Worm (Caenorhabditis elegans) whole organism, mixed stage, embryonic: ENCODE data around the gene C24D10.5.

ENCODE experiments used
- M03D4.4 ChIP-seq: sonication (generic microtip); optimal IDR thresholded peaks from 2 replicates; lab custom pipeline; 2017; ENCODE audit warnings: mild to moderate bottlenecking, missing genetic modification characterization, missing compliant biosample characterization
- blmp-1 ChIP-seq: fragments of 150-350 bp; optimal IDR thresholded peaks from 2 replicates; lab custom pipeline; 2014; ENCODE audit warnings: missing biosample characterization, missing genetic modification characterization
- ceh-39 ChIP-seq: fragments of 150-350 bp; optimal IDR thresholded peaks from 2 replicates; lab custom pipeline; 2014; ENCODE audit warnings: missing biosample characterization, missing genetic modification characterization
- ceh-43 ChIP-seq: fragments of 200-800 bp; sonication (Bioruptor generic); optimal IDR thresholded peaks from 2 replicates; lab custom pipeline; 2018; ENCODE audit warnings: mild to moderate bottlenecking, missing genetic modification characterization, moderate library complexity, missing compliant biosample characterization
- ces-1 ChIP-seq: fragments of 150-350 bp; optimal IDR thresholded peaks from 2 replicates; lab custom pipeline; 2014; ENCODE audit warnings: missing biosample characterization, missing genetic modification reagents, missing genetic modification characterization
- cnd-1 ChIP-seq: fragments of 200-800 bp; sonication (Bioruptor generic); optimal IDR thresholded peaks from 2 replicates; lab custom pipeline; 2018; ENCODE audit warnings: mild to moderate bottlenecking, missing genetic modification characterization, missing compliant biosample characterization
- drap-1 ChIP-seq: fragments of 200-800 bp; sonication (Bioruptor generic); optimal IDR thresholded peaks from 3 replicates; lab custom pipeline; 2018; ENCODE audit warnings: mild to moderate bottlenecking, missing genetic modification characterization, missing compliant biosample characterization
- elt-1 ChIP-seq: sonication (generic microtip); optimal IDR thresholded peaks from 2 replicates; lab custom pipeline; 2017; ENCODE audit warnings: missing genetic modification characterization, mild to moderate bottlenecking, missing compliant biosample characterization, antibody characterized with exemption, moderate library complexity, borderline replicate concordance; ENCODE audit not compliant: insufficient read depth
- elt-3 ChIP-seq: fragments of 150-350 bp; optimal IDR thresholded peaks from 2 replicates; lab custom pipeline; 2014; ENCODE audit warnings: missing biosample characterization, missing genetic modification characterization
- flh-1 ChIP-seq: fragments of 200-800 bp; sonication (Bioruptor generic); optimal IDR thresholded peaks from 2 replicates; lab custom pipeline; 2018; ENCODE audit warnings: mild to moderate bottlenecking, missing genetic modification characterization, moderate library complexity, missing compliant biosample characterization
- ham-2 ChIP-seq: fragments of 200-800 bp; sonication (Bioruptor generic); optimal IDR thresholded peaks from 2 replicates; lab custom pipeline; 2018; ENCODE audit warnings: mild to moderate bottlenecking, missing genetic modification characterization, missing compliant biosample characterization
- lin-13 ChIP-seq: fragments of 150-350 bp; optimal IDR thresholded peaks from 2 replicates; lab custom pipeline; 2014; ENCODE audit warnings: missing biosample characterization, missing genetic modification characterization
- lsy-2 ChIP-seq: fragments of 150-350 bp; optimal IDR thresholded peaks from 2 replicates; lab custom pipeline; 2014; ENCODE audit warnings: missing biosample characterization, missing genetic modification characterization
- mab-5 ChIP-seq: fragments of 150-350 bp; optimal IDR thresholded peaks from 2 replicates; lab custom pipeline; 2014; ENCODE audit warnings: missing biosample characterization, missing genetic modification characterization
- mep-1 ChIP-seq: fragments of 150-350 bp; optimal IDR thresholded peaks from 2 replicates; lab custom pipeline; 2017; ENCODE audit warnings: missing biosample characterization, missing genetic modification reagents, missing genetic modification characterization, inconsistent platforms
- mls-2 ChIP-seq: sonication (generic microtip); optimal IDR thresholded peaks from 2 replicates; lab custom pipeline; 2016; ENCODE audit warnings: mild to moderate bottlenecking, missing genetic modification characterization, moderate library complexity, missing compliant biosample characterization
- nhr-12 ChIP-seq: fragments of 150-350 bp; optimal IDR thresholded peaks from 2 replicates; lab custom pipeline; 2014; ENCODE audit warnings: missing biosample characterization, missing genetic modification characterization
- nhr-2 ChIP-seq: fragments of 150-350 bp; optimal IDR thresholded peaks from 2 replicates; lab custom pipeline; 2014; ENCODE audit warnings: missing biosample characterization, missing genetic modification characterization
- nhr-237 ChIP-seq: fragments of 150-350 bp; optimal IDR thresholded peaks from 2 replicates; lab custom pipeline; 2014; ENCODE audit warnings: missing biosample characterization, missing genetic modification characterization
- pha-4 ChIP-seq: fragments of 150-350 bp; optimal IDR thresholded peaks from 2 replicates; lab custom pipeline; 2018; ENCODE audit warnings: missing biosample characterization, missing genetic modification reagents, missing genetic modification characterization
- snpc-4 ChIP-seq: fragments of 150-350 bp; optimal IDR thresholded peaks from 2 replicates; lab custom pipeline; 2014; ENCODE audit warnings: missing biosample characterization, missing genetic modification characterization
- sptf-1 ChIP-seq: sonication (generic microtip); optimal IDR thresholded peaks from 2 replicates; lab custom pipeline; 2017; ENCODE audit warnings: mild to moderate bottlenecking, missing genetic modification characterization, moderate library complexity, missing compliant biosample characterization
- tbx-8 ChIP-seq: fragments of 200-800 bp; sonication (Bioruptor generic); optimal IDR thresholded peaks from 2 replicates; lab custom pipeline; 2018; ENCODE audit warnings: mild to moderate bottlenecking, missing genetic modification characterization, moderate library complexity, missing compliant biosample characterization
- unc-120 ChIP-seq: sonication (generic microtip); optimal IDR thresholded peaks from 2 replicates; lab custom pipeline; 2017; ENCODE audit warnings: missing genetic modification characterization, missing compliant biosample characterization; ENCODE audit not compliant: poor library complexity, severe bottlenecking
- unc-39 ChIP-seq: fragments of 150-350 bp; optimal IDR thresholded peaks from 2 replicates; lab custom pipeline; 2014; ENCODE audit warnings: missing biosample characterization, missing genetic modification characterization
- unc-62 ChIP-seq: fragments of 150-350 bp; optimal IDR thresholded peaks from 2 replicates; lab custom pipeline; 2014; ENCODE audit warnings: missing biosample characterization, missing genetic modification reagents, missing genetic modification characterization
- zip-8 ChIP-seq: fragments of 150-350 bp; optimal IDR thresholded peaks from 2 replicates; lab custom pipeline; 2014; ENCODE audit warnings: missing biosample characterization, missing genetic modification characterization
- ztf-11 ChIP-seq: fragments of 150-350 bp; optimal IDR thresholded peaks from 2 replicates; lab custom pipeline; 2014; ENCODE audit warnings: missing biosample characterization, missing genetic modification characterization

C24D10.5 gene

ce11 chrIV:5149793-5150192, at the start of gene C24D10.5:
Gene C24D10.5, plus strand, starts transcription at chrIV:5150093.
- TF ChIP-seq flh-1: no peak
- TF ChIP-seq lin-13 (tag; lab: Kevin White, UChicago): no peak
- no peak for TF ChIP-seq unc-39 (tag; lab: Kevin White, UChicago)
- no peak for TF ChIP-seq mep-1 (tag; lab: Kevin White, UChicago)
- no peak for TF ChIP-seq nhr-12
- TF ChIP-seq blmp-1 (tag; lab: Kevin White, UChicago): no peak
- TF ChIP-seq cnd-1 (tag; lab: Kevin White, UChicago): no peak
- TF ChIP-seq mls-2 (tag; lab: Kevin White, UChicago): no peak
- no peak for TF ChIP-seq elt-3 (tag; lab: Kevin White, UChicago)
- no peak for TF ChIP-seq unc-120 (tag; lab: Kevin White, UChicago)
- no peak for TF ChIP-seq ceh-39 (tag; lab: Kevin White, UChicago)
- no peak for TF ChIP-seq pha-4
- TF ChIP-seq ceh-43: no peak
- no peak for TF ChIP-seq snpc-4
- no peak for TF ChIP-seq nhr-2 (tag; lab: Kevin White, UChicago)

DNA sequence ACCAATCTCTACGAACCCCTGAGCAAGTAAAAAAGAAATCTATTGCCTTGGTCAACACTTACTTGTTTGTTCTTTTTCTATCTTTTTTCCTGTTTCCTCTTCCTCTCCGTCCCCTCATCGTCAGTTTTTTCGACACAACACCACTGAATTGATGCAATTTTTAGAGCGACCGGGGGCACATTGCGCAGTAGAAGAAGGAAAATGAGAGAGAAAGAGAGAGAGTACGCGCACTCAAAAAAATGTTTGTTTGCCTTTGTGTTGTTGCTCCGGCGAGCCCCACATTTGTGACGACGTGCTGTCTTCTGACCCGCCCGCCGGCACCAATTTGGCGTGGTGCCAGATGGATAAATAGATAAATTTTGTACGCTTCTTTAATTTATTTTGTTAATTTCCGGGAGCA, 49.7 kb upstream of the C24D10.5 start:
- TF ChIP-seq ces-1: peak; percentile 48
- TF ChIP-seq M03D4.4 (tag; lab: Kevin White, UChicago): peak; percentile 6
- TF ChIP-seq tbx-8 (GFP tag; lab: Kevin White, UChicago): no peak

- TF ChIP-seq mab-5 (no peak), sptf-1 (no peak), ham-2 (no peak), ceh-39 (tag; lab: Kevin White, UChicago) (no peak), ztf-11 (no peak), elt-1 (tag; lab: Kevin White, UChicago) (no peak), nhr-237 (tag; lab: Kevin White, UChicago) (no peak), unc-62 (GFP tag; lab: Kevin White, UChicago) (no peak), lin-13 (tag; lab: Kevin White, UChicago) (no peak), drap-1 (GFP tag; lab: Kevin White, UChicago) (no peak), nhr-2 (tag; lab: Kevin White, UChicago) (no peak), mls-2 (tag; lab: Kevin White, UChicago) (no peak), elt-3 (tag; lab: Kevin White, UChicago) (no peak)
Observed at ce11 chrIV:5101945-5102344, 47.9 kb upstream of the C24D10.5 start.

- no peak for TF ChIP-seq zip-8 (tag; lab: Kevin White, UChicago)
- peak; percentile 68 for TF ChIP-seq ces-1
- TF ChIP-seq flh-1: no peak
Observed at ce11 chrIV:5103229-5103894, 46.5 kb upstream of the C24D10.5 start, which contains the start of gene C02B10.3. Gene C02B10.3, minus strand, starts transcription at chrIV:5103279.

- no peak for TF ChIP-seq mep-1 (tag; lab: Kevin White, UChicago)
- peak; percentile 98 for TF ChIP-seq ces-1
Observed at ce11 chrIV:5108971-5109370, 40.9 kb upstream of the C24D10.5 start.

DNA sequence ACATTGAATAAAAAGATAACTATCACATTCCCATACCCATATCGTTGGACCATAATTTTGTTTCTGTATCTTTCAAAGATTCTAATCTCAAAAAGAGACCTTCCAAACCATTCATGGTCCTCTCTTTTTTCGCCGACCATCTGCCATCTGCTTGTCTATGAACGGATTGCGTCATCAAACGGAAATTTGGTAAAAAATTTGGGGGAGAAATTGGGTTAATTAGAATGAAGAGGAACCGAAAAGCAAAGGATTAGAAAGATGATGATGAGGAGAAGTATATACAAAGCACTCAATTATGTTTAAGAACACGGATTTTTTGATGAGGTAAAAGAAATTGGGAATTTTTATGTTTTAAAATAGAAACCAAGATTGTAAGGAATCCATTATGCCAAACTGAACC, 40.0 kb upstream of the C24D10.5 start:
- peak; percentile 69 for TF ChIP-seq ces-1
- no peak for TF ChIP-seq lsy-2 (tag; lab: Kevin White, UChicago)
- peak; percentile 20 for TF ChIP-seq nhr-2 (tag; lab: Kevin White, UChicago)
- peak; percentile 91 for TF ChIP-seq zip-8 (tag; lab: Kevin White, UChicago)
- peak; percentile 7 for TF ChIP-seq mep-1 (tag; lab: Kevin White, UChicago)
- TF ChIP-seq sptf-1: no peak
- TF ChIP-seq elt-1 (tag; lab: Kevin White, UChicago): peak; percentile 62
